Fruit fly (Drosophila melanogaster): Measurements from ENCODE around the gene CG14671.

The CG14671 gene

DNA sequence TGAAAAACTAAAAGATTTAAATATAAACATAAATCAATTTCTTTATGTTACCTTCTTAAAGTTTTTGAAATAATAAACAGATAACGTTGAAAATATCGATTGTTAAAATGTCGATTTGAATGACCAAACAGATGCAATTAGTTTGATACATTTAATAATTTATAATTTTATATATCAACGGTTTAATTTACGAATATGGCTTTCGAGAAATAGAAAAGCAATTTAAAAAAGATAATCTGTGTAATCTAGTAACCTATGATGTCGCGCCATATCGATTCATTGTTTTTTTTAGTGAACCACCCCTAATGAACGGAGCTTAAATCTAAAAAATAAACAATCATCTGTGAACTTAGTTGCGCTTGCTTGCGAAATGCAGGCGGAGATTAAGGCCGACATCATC, 24.0 kb upstream of the CG14671 start, which contains the start of gene PolZ2:
Gene PolZ2, plus strand, starts transcription at position 301 of the 400 bp plus-strand sequence.
- TF ChIP-seq spab (GFP tag; optimal IDR thresholded peaks at IDR 0.05): no peak
- no peak for TF ChIP-seq dac (GFP tag; optimal IDR thresholded peaks at IDR 0.05)
- TF ChIP-seq Sox102F (GFP tag; optimal IDR thresholded peaks at IDR 0.05): no peak
- TF ChIP-seq CG31627 (GFP tag; optimal IDR thresholded peaks at IDR 0.05): no peak
- TF ChIP-seq cyc (GFP tag; optimal IDR thresholded peaks at IDR 0.05): no peak

DNA sequence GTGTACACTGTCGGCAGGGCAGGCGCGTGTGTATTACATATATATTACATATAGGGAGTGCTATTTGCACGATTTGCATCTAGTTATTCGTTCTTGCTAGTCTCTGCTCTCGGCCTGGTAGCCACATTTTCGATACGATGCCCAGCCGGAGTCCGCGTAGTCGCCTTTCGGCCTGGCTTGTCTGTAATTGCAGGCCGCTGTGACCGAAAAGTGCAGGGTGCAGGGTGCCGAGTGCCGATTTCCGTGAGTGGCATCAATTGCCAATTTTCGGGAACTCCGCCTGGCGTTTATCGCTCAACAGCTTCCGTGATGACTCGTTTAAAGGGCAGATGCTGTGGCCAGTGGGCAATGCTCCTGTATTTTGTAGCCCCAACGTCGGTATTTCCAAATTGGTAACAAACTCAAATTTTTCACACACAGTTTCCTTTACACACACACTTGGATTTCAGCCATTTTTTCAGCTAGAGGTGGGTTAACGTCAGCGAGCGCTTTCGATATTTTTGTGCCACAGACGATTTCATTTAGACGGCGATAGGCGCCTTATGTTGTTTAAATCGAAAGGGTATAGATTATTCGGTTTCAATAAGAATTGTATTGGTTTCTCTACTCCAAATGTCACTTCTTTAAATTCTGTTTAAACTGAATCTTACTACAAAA, 23.4 kb upstream of the CG14671 start, which contains the start of gene CG2926:
Gene CG2926, minus strand, starts transcription at position 518 of the 657 bp plus-strand sequence.
- TF ChIP-seq CG1621 (tag; optimal IDR thresholded peaks at IDR 0.05) (no peak), cyc (GFP tag; optimal IDR thresholded peaks at IDR 0.05) (peak; percentile 31), CG3919 (GFP tag; optimal IDR thresholded peaks at IDR 0.05) (no peak), Ets21C (GFP tag; optimal IDR thresholded peaks at IDR 0.05) (no peak), spab (GFP tag; optimal IDR thresholded peaks at IDR 0.05) (no peak), Blimp-1 (GFP tag; optimal IDR thresholded peaks at IDR 0.05) (no peak), CG34406 (GFP tag; optimal IDR thresholded peaks at IDR 0.05) (no peak), lz (GFP tag; optimal IDR thresholded peaks at IDR 0.05) (peak; percentile 40), eg (GFP tag; IDR thresholded peaks at IDR 0.05) (no peak), CG6163 (GFP tag; IDR thresholded peaks at IDR 0.05) (no peak; the same call in 2 of the 3 replicates), salr (GFP tag; optimal IDR thresholded peaks at IDR 0.05) (no peak), Hr4 (GFP tag; optimal IDR thresholded peaks at IDR 0.05) (no peak), Eip75B (GFP tag; optimal IDR thresholded peaks at IDR 0.05) (no peak), esn (GFP tag; optimal IDR thresholded peaks at IDR 0.05) (peak; percentile 43), CG11762 (GFP tag; optimal IDR thresholded peaks at IDR 0.05; ENCODE audit: insufficient read depth) (no peak), OdsH (GFP tag; optimal IDR thresholded peaks at IDR 0.05) (no peak), CG10669 (GFP tag; optimal IDR thresholded peaks at IDR 0.05) (no peak), CG10631 (GFP tag; optimal IDR thresholded peaks at IDR 0.05) (no peak), pdm3 (GFP tag; optimal IDR thresholded peaks at IDR 0.05) (no peak), CG6808 (GFP tag; optimal IDR thresholded peaks at IDR 0.05) (no peak), fd85E (GFP tag; optimal IDR thresholded peaks at IDR 0.05) (no peak), Met (GFP tag; optimal IDR thresholded peaks at IDR 0.05) (no peak), Hr39 (GFP tag; optimal IDR thresholded peaks at IDR 0.05) (no peak), vri (GFP tag; optimal IDR thresholded peaks at IDR 0.05) (no peak), CG15336 (GFP tag; IDR thresholded peaks at IDR 0.05) (peak; percentile 28; the same call in 1 of the 2 replicates), Sox14 (GFP tag; optimal IDR thresholded peaks at IDR 0.05) (no peak), CG4318 (GFP tag; optimal IDR thresholded peaks at IDR 0.05) (no peak), achi (GFP tag; optimal IDR thresholded peaks at IDR 0.05) (no peak), dac (GFP tag; optimal IDR thresholded peaks at IDR 0.05) (no peak), acj6 (GFP tag; optimal IDR thresholded peaks at IDR 0.05) (no peak), fkh (GFP tag; optimal IDR thresholded peaks at IDR 0.05) (no peak), CG6854 (GFP tag; optimal IDR thresholded peaks at IDR 0.05) (peak; percentile 45), CG31627 (GFP tag; optimal IDR thresholded peaks at IDR 0.05) (peak; percentile 18), CG8319 (GFP tag; optimal IDR thresholded peaks at IDR 0.05) (no peak), CG6792 (GFP tag; optimal IDR thresholded peaks at IDR 0.05) (no peak)

DNA sequence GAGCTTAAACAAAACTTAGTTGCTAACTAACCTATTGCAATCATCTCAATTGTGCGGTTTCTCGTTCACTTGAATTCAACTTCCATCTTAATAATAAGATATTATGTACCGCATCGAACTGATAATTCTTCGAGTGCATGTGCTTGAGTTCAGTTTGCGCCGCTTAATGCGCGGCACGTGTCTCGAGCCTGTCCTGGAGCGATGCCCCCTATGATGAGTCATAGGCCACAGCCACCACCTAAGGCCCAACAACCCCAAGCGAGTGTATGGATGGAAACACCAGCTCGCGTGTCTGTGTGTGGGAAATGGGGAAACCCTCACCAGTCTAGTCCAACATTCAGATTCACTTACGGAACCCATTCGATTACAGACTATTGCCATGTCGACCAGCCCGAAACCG, 9.3 kb upstream of the CG14671 start:
- no peak for TF ChIP-seq spab (GFP tag; optimal IDR thresholded peaks at IDR 0.05)
- no peak for TF ChIP-seq Sox15 (GFP tag; optimal IDR thresholded peaks at IDR 0.05)
- TF ChIP-seq Lpt (GFP tag; optimal IDR thresholded peaks at IDR 0.05): no peak
- peak; percentile 44 for TF ChIP-seq Met (GFP tag; optimal IDR thresholded peaks at IDR 0.05)
- peak; percentile 16 for TF ChIP-seq cyc (GFP tag; optimal IDR thresholded peaks at IDR 0.05)
- TF ChIP-seq fkh (GFP tag; optimal IDR thresholded peaks at IDR 0.05): no peak
- no peak for TF ChIP-seq CG11294 (GFP tag; IDR thresholded peaks at IDR 0.05)
- TF ChIP-seq CG31627 (GFP tag; optimal IDR thresholded peaks at IDR 0.05): peak; percentile 2
- TF ChIP-seq salr (GFP tag; optimal IDR thresholded peaks at IDR 0.05): no peak
